Worm (Caenorhabditis elegans) whole organism, L1 larva: ENCODE data around the gene C17G10.13.

ENCODE experiments used
- grh-1 ChIP-seq: fragments of 200-800 bp; sonication (Bioruptor generic); IDR thresholded peaks from 2 replicates; pipeline ENCODE4 v1.3.6; 2022; ENCODE audit warnings: missing genetic modification reagents, missing genetic modification characterization, missing compliant biosample characterization
- lin-35 ChIP-seq, 2 experiments: fragments of 150-350 bp; optimal IDR thresholded peaks; 2 replicates each; lab custom pipeline; 2014; ENCODE audit warnings: missing biosample characterization in 2 of 2, missing genetic modification characterization in 2 of 2, missing genetic modification reagents in 2 of 2
- lsy-2 ChIP-seq, 2 experiments: fragments of 150-350 bp; optimal IDR thresholded peaks; 2 replicates each; lab custom pipeline; 2014; ENCODE audit warnings: missing biosample characterization in 2 of 2, missing genetic modification characterization in 2 of 2
- unc-62 ChIP-seq: fragments of 150-350 bp; optimal IDR thresholded peaks from 2 replicates; lab custom pipeline; 2014; ENCODE audit warnings: missing biosample characterization, missing genetic modification reagents, missing genetic modification characterization

DNA sequence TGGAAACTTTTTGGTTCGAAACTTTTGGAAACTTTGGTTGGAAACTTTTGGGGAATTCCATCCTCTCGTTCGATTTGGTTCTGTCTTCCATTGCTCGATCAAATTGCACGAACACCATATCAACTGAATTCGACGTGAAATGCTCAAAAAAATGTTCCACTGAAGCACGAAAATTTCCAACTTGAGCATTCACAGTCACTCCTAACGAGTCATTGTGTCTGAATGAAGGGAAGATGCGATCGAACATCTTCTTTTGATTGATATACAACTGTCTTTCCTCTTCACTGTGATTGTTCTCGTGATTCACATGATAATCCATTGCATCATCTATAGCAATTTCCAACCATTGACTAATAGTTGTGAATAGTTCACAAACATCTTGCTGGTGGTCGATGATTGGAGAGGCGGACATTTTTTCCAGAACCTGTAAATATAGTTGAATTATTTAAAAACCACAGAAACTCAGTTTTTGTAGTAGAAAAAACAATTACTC lies 38.8 kb upstream of the C17G10.13 start, which contains the start of gene F59E12.15:
- TF ChIP-seq lin-35 (GFP tag; optimal IDR thresholded peaks at IDR 0.05; lab: Kevin White, UChicago) (no peak), lsy-2 (tag; optimal IDR thresholded peaks at IDR 0.05; lab: Kevin White, UChicago) (no peak), unc-62 (GFP tag; lab: Kevin White, UChicago) (no peak), grh-1 (no peak)
